Worm (Caenorhabditis elegans): ENCODE measurements around the gene Y97E10C.1.
"Not testable (repeated sequence)": the region's sequence is repeated elsewhere in the genome, so short reads cannot be mapped to it uniquely, and the experiment has no call there.

The Y97E10C.1 gene

DNA sequence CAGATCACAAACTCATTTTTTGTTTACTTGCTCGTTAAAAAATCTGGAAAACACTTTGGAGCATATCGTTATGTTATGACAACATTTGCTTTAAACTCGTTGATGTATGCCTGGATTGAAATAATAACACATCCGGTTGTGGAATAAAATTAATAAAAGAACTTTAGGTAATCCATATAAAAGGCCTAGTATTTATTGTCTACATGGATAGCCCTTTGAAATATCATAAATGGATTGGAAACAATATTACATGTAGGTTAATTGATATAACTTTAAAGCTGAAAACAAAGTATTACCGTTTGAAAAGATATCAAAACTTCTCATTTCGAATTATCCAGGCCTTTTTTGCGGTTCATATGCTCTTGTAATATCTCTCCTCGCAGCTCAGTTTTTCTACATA is 38.0 kb upstream of the Y97E10C.1 start:
- TF ChIP-seq K09A11.1 (tag; optimal IDR thresholded peaks at IDR 0.05; ENCODE audit: insufficient read depth) (no peak), sdc-2 (tag; optimal IDR thresholded peaks at IDR 0.05) (no peak), npax-4 (tag; optimal IDR thresholded peaks at IDR 0.05) (no peak), ceh-18 (tag; optimal IDR thresholded peaks at IDR 0.05) (no peak), pat-9 (tag; optimal IDR thresholded peaks at IDR 0.05) (no peak), zip-5 (tag; optimal IDR thresholded peaks at IDR 0.05) (no peak), ceh-22 (tag; optimal IDR thresholded peaks at IDR 0.05) (no peak), tbx-7 (tag; optimal IDR thresholded peaks at IDR 0.05) (no peak), odd-2 (tag; optimal IDR thresholded peaks at IDR 0.05) (no peak), mec-3 (tag; optimal IDR thresholded peaks at IDR 0.05; ENCODE audit: borderline replicate concordance) (no peak)

DNA sequence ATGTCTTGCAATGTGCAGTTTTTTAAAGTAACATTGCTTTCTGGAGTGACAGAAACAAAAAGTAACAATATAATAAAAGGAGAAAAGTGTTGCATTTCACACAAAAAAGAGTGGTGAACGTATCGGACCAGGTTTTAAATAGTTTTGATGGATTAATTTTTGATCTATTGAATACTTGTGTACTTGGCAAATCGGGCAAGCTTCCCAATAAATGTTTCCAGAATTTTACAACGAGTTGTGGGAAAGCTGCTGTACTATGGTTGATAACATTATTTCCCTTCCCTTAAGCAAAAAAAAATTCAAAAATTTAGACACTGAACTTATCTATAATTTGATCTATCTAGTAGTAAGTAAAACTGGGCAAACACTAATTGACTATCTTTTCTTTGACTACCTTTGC is 35.3 kb upstream of the Y97E10C.1 start, which contains the start of gene C12D5.10:
TSS of gene C12D5.10 (minus strand) at position 101 of the 400 bp plus-strand sequence.
- no peak for TF ChIP-seq gmeb-2 (tag; optimal IDR thresholded peaks at IDR 0.05)
- no peak for TF ChIP-seq nfya-1 (tag; optimal IDR thresholded peaks at IDR 0.05)
- TF ChIP-seq odd-2 (tag; optimal IDR thresholded peaks at IDR 0.05), result no peak
- no peak for TF ChIP-seq K09A11.1 (tag; optimal IDR thresholded peaks at IDR 0.05; ENCODE audit: insufficient read depth)
- no peak for TF ChIP-seq sox-2 (GFP tag; IDR thresholded peaks at IDR 0.05)
- TF ChIP-seq unc-86 (tag; optimal IDR thresholded peaks at IDR 0.05), result no peak
- no peak for TF ChIP-seq pag-3 (tag; optimal IDR thresholded peaks at IDR 0.05; ENCODE audit: borderline replicate concordance)
- no peak for TF ChIP-seq tbx-2 (tag; optimal IDR thresholded peaks at IDR 0.05)
- TF ChIP-seq ceh-2 (tag; optimal IDR thresholded peaks at IDR 0.05), result no peak
- no peak for TF ChIP-seq sdc-2 (tag; optimal IDR thresholded peaks at IDR 0.05)
- no peak for TF ChIP-seq ceh-45 (GFP tag; IDR thresholded peaks at IDR 0.05)

DNA sequence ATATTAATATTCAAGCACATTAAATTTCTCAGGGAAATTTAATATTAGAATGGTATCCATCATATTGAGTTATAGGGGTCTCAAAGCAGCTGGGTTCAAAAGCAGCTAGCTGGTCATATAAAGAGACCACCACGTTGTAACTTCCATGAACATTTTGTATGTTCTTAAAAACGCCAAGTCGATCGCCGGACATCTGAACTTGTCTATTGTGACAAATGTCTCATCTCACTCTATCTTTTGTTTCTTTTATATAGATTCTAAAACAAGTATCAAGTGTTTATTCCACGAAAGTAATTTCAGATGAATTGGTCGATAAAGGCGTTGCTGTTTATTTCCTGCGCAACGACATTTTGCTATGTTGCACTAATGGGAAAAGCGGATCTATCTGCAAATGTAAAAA is 31.8 kb upstream of the Y97E10C.1 start, which contains the start of gene ZK105.3:
TSS of gene ZK105.3 (plus strand) at position 301 of the 400 bp plus-strand sequence.
- TF ChIP-seq lin-11 (tag; optimal IDR thresholded peaks at IDR 0.05), result no peak
- no peak for TF ChIP-seq ceh-2 (tag; optimal IDR thresholded peaks at IDR 0.05)
- no peak for TF ChIP-seq K09A11.1 (tag; optimal IDR thresholded peaks at IDR 0.05; ENCODE audit: insufficient read depth)
- TF ChIP-seq unc-86 (tag; optimal IDR thresholded peaks at IDR 0.05), result no peak
- TF ChIP-seq rnt-1 (tag; optimal IDR thresholded peaks at IDR 0.05), result no peak
- no peak for TF ChIP-seq ceh-22 (tag; optimal IDR thresholded peaks at IDR 0.05)
- TF ChIP-seq lim-6 (tag; optimal IDR thresholded peaks at IDR 0.05), result no peak
- no peak for TF ChIP-seq ceh-14 (tag; optimal IDR thresholded peaks at IDR 0.05)
- TF ChIP-seq tbx-7 (tag; optimal IDR thresholded peaks at IDR 0.05), result no peak
- no peak for TF ChIP-seq nhr-232 (tag; optimal IDR thresholded peaks at IDR 0.05)
- TF ChIP-seq T23F11.4 (GFP tag; optimal IDR thresholded peaks at IDR 0.05), result no peak
- no peak for TF ChIP-seq pat-9 (tag; optimal IDR thresholded peaks at IDR 0.05)
- no peak for TF ChIP-seq ttx-3 (tag; optimal IDR thresholded peaks at IDR 0.05)
- TF ChIP-seq pag-3 (tag; optimal IDR thresholded peaks at IDR 0.05; ENCODE audit: borderline replicate concordance), result no peak
- no peak for TF ChIP-seq hlh-15 (tag; optimal IDR thresholded peaks at IDR 0.05)
- no peak for TF ChIP-seq sdc-2 (tag; optimal IDR thresholded peaks at IDR 0.05)
- no peak for TF ChIP-seq fkh-6 (tag; optimal IDR thresholded peaks at IDR 0.05)
- TF ChIP-seq unc-3 (GFP tag; conservative IDR thresholded peaks at IDR 0.05), result no peak
- TF ChIP-seq unc-3 (tag; optimal IDR thresholded peaks at IDR 0.05), result no peak
- no peak for TF ChIP-seq nfya-1 (tag; optimal IDR thresholded peaks at IDR 0.05)
- no peak for TF ChIP-seq syd-9 (tag; optimal IDR thresholded peaks at IDR 0.05)

DNA sequence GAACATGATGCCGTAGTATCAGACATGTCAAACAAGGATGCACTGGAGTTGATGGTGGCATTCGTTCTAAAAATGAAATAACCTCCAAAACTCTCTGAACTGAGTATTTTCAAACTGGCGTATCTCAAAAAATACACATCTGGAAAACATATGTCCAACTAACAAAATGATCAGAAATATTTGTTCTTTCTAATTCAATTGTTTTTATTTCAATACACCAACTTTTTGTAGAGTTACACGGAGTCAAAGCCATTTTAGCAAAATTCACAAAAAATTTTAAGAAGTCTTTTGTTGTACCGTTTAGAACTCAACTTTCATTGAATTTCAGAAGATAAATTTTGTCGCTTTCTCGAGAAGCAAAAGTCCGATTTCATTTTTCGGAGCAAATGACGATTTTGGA is 25.1 kb upstream of the Y97E10C.1 start, which contains the start of gene srsx-40:
TSS of gene srsx-40 (minus strand) at position 101 of the 400 bp plus-strand sequence.
- not testable (repeated sequence) for TF ChIP-seq C08G9.2, ceh-2, fkh-6 (tag; optimal IDR thresholded peaks at IDR 0.05)

DNA sequence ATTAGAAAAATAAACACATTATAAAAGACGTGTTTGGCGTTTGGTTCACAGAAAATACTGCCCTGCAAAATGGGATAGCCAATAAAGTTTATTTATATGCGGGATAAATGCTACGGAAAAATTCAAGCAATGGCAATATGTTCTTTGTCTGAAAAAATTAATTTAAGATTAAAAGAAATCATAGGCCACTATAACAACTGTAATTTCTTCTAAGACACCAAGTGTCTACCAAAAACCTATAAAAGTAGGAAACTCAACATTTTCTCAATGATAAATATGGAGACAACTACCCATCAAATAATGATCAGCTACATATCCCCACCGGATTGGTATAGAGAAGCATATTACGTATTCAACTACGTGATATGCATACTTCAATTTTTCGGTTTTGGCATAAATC is 23.4 kb upstream of the Y97E10C.1 start, which contains the start of gene srw-3:
TSS of gene srw-3 (plus strand) at position 301 of the 400 bp plus-strand sequence.
- TF ChIP-seq ceh-45 (GFP tag; IDR thresholded peaks at IDR 0.05), result no peak
